Worm (Caenorhabditis elegans): ENCODE results near the gene sre-39.

Gene sre-39

ce11 chrII:4686941-4687340 is at the start of gene sre-39:
TSS of gene sre-39 (plus strand) at chrII:4687241.
- TF ChIP-seq unc-62 (GFP tag; optimal IDR thresholded peaks at IDR 0.05), result no peak

ce11 chrII:4638241-4638640 is 48.8 kb upstream of the sre-39 start, which contains the start of gene che-10:
TSS of gene che-10 (minus strand) at chrII:4638341.
- TF ChIP-seq unc-62 (GFP tag; optimal IDR thresholded peaks at IDR 0.05), result no peak

- no peak for TF ChIP-seq unc-62 (GFP tag; optimal IDR thresholded peaks at IDR 0.05)
Measured at ce11 chrII:4638891-4639290, 48.1 kb upstream of the sre-39 start.

- no peak for TF ChIP-seq unc-62 (GFP tag; optimal IDR thresholded peaks at IDR 0.05)
Measured at ce11 chrII:4640748-4641147, 46.3 kb upstream of the sre-39 start.

ce11 chrII:4648785-4649184 is 38.3 kb upstream of the sre-39 start, which contains the start of gene lgc-27:
TSS of gene lgc-27 (plus strand) at chrII:4649085.
- TF ChIP-seq unc-62 (GFP tag; optimal IDR thresholded peaks at IDR 0.05), result no peak

ce11 chrII:4650072-4650471 is 37.0 kb upstream of the sre-39 start:
- no peak for TF ChIP-seq unc-62 (GFP tag; optimal IDR thresholded peaks at IDR 0.05)

ce11 chrII:4655834-4656233 is 31.2 kb upstream of the sre-39 start, which contains the start of gene fut-6:
TSS of gene fut-6 (minus strand) at chrII:4655934.
- TF ChIP-seq unc-62 (GFP tag; optimal IDR thresholded peaks at IDR 0.05), result no peak

- TF ChIP-seq unc-62 (GFP tag; optimal IDR thresholded peaks at IDR 0.05), result no peak
Measured at ce11 chrII:4657370-4657769, 29.7 kb upstream of the sre-39 start.

ce11 chrII:4658245-4658644 is 28.8 kb upstream of the sre-39 start:
- TF ChIP-seq unc-62 (GFP tag; optimal IDR thresholded peaks at IDR 0.05), result no peak

- no peak for TF ChIP-seq unc-62 (GFP tag; optimal IDR thresholded peaks at IDR 0.05)
Measured at ce11 chrII:4661278-4661677, 25.8 kb upstream of the sre-39 start, which contains the start of gene T05A7.13. TSS of gene T05A7.13 (minus strand) at chrII:4661378.

ce11 chrII:4663186-4663585 is 23.9 kb upstream of the sre-39 start, which contains the start of gene T05A7.12:
TSS of gene T05A7.12 (minus strand) at chrII:4663286.
- no peak for TF ChIP-seq unc-62 (GFP tag; optimal IDR thresholded peaks at IDR 0.05)

- no peak for TF ChIP-seq unc-62 (GFP tag; optimal IDR thresholded peaks at IDR 0.05)
Measured at ce11 chrII:4665359-4665758, 21.7 kb upstream of the sre-39 start, which contains the start of gene T05A7.11. TSS of gene T05A7.11 (minus strand) at chrII:4665459.

ce11 chrII:4667572-4667971 is 19.5 kb upstream of the sre-39 start, which contains the start of gene fut-5:
TSS of gene fut-5 (minus strand) at chrII:4667672.
- TF ChIP-seq unc-62 (GFP tag; optimal IDR thresholded peaks at IDR 0.05), result no peak

- no peak for TF ChIP-seq unc-62 (GFP tag; optimal IDR thresholded peaks at IDR 0.05)
Measured at ce11 chrII:4671692-4672091, 15.3 kb upstream of the sre-39 start, which contains the start of gene T05A7.6. TSS of gene T05A7.6 (minus strand) at chrII:4671792.

ce11 chrII:4672584-4673110 is 14.4 kb upstream of the sre-39 start, which contains the start of the genes clec-140 and hmg-11:
TSS of gene clec-140 (plus strand) at chrII:4673060.
TSS of gene hmg-11 (plus strand) at chrII:4673085.
- no peak for TF ChIP-seq unc-62 (GFP tag; optimal IDR thresholded peaks at IDR 0.05)

- TF ChIP-seq unc-62 (GFP tag; optimal IDR thresholded peaks at IDR 0.05), result no peak
Measured at ce11 chrII:4673242-4673641, 13.8 kb upstream of the sre-39 start.

- TF ChIP-seq unc-62 (GFP tag; optimal IDR thresholded peaks at IDR 0.05), result no peak
Measured at ce11 chrII:4673670-4674069, 13.4 kb upstream of the sre-39 start.
